Fruit fly (Drosophila melanogaster): ENCODE measurements around the gene CG31437.
A peak's percentile ranks its signal among the peaks of the same experiment; 100 is the strongest.

Gene CG31437

dm6 chr3R:25400545-25400944 is 17.0 kb downstream of the CG31437 start, which contains the start of gene Muc96D:
Gene Muc96D, minus strand, starts transcription at chr3R:25400645.
- TF ChIP-seq ci (GFP tag; IDR thresholded peaks at IDR 0.05) (no peak), CoRest (tag; optimal IDR thresholded peaks at IDR 0.05) (no peak), tll (GFP tag; optimal IDR thresholded peaks at IDR 0.05) (no peak), chinmo (GFP tag; IDR thresholded peaks at IDR 0.05; ENCODE audit: partially characterized antibody) (no peak), gcm (GFP tag; optimal IDR thresholded peaks at IDR 0.05) (no peak), CG11695 (GFP tag; IDR thresholded peaks at IDR 0.05) (no peak), chm (GFP tag; IDR thresholded peaks at IDR 0.05) (no peak)

- peak; percentile 69 for TF ChIP-seq CTCF (GFP tag; optimal IDR thresholded peaks at IDR 0.05)
- no peak for TF ChIP-seq CG1024 (GFP tag; IDR thresholded peaks at IDR 0.05)
These were observed 43.7 kb downstream of the CG31437 start for dm6 chr3R:25427175-25427574.

Data from whole organism, embryonic.